Fruit fly (Drosophila melanogaster) whole organism, embryonic: ENCODE data around the gene CG13247.

Experiments
- B-H1 ChIP-seq: fragments of 200-800 bp; sonication (Bioruptor generic); IDR thresholded peaks from 3 replicates; pipeline ENCODE4 v1.3.6; 2022; ENCODE audit warnings: missing biosample characterization, missing genetic modification characterization
- BEAF-32 ChIP-seq: fragments of 200-800 bp; sonication (Bioruptor generic); optimal IDR thresholded peaks from 3 replicates; lab custom pipeline; 2017; ENCODE audit warnings: missing biosample characterization, missing genetic modification characterization, mild to moderate bottlenecking, moderate library complexity, missing genetic modification reagents
- Bdp1 ChIP-seq: fragments of 200-800 bp; sonication (Bioruptor generic); optimal IDR thresholded peaks from 3 replicates; lab custom pipeline; 2016; ENCODE audit warnings: missing biosample characterization, missing genetic modification characterization
- CG10366 ChIP-seq: fragments of 200-800 bp; sonication (Bioruptor generic); IDR thresholded peaks from 2 replicates; pipeline ENCODE4 v1.3.6; 2022; ENCODE audit warnings: missing biosample characterization, missing genetic modification characterization
- CG10431 ChIP-seq: fragments of 200-800 bp; sonication (Bioruptor generic); optimal IDR thresholded peaks from 3 replicates; lab custom pipeline; 2018; ENCODE audit warnings: missing biosample characterization, mild to moderate bottlenecking, missing genetic modification characterization
- CG11247 ChIP-seq: fragments of 200-800 bp; sonication (Bioruptor generic); IDR thresholded peaks from 2 replicates; pipeline ENCODE4 v1.3.6; 2022; ENCODE audit warnings: missing biosample characterization, missing genetic modification characterization
- CG11696 ChIP-seq: fragments of 200-800 bp; sonication (Bioruptor generic); IDR thresholded peaks from 2 replicates; pipeline ENCODE4 v1.3.6; 2022; ENCODE audit warnings: missing biosample characterization, missing genetic modification characterization
- CG15479 ChIP-seq: fragments of 200-800 bp; sonication (Bioruptor generic); optimal IDR thresholded peaks from 3 replicates; lab custom pipeline; 2019; ENCODE audit warnings: missing biosample characterization, mild to moderate bottlenecking, missing genetic modification characterization, moderate library complexity
- CG15514 ChIP-seq: fragments of 200-800 bp; sonication (Bioruptor generic); optimal IDR thresholded peaks from 3 replicates; lab custom pipeline; 2017; ENCODE audit warnings: missing biosample characterization, missing genetic modification characterization, mild to moderate bottlenecking, moderate library complexity, missing genetic modification reagents
- CG18619 ChIP-seq: fragments of 200-800 bp; sonication (Bioruptor generic); optimal IDR thresholded peaks from 3 replicates; lab custom pipeline; 2017; ENCODE audit warnings: missing biosample characterization, mild to moderate bottlenecking, missing genetic modification characterization
- CG42726 ChIP-seq: fragments of 200-800 bp; sonication (Bioruptor generic); IDR thresholded peaks from 2 replicates; pipeline ENCODE4 v1.3.6; 2022; ENCODE audit warnings: missing biosample characterization, missing genetic modification characterization; ENCODE audit not compliant: partially characterized antibody
- CG6254 ChIP-seq: fragments of 200-800 bp; sonication (Bioruptor generic); optimal IDR thresholded peaks from 3 replicates; lab custom pipeline; 2017; ENCODE audit warnings: mild to moderate bottlenecking, missing biosample characterization, missing genetic modification reagents, missing genetic modification characterization
- CG6791 ChIP-seq: fragments of 200-800 bp; sonication (Bioruptor generic); IDR thresholded peaks from 3 replicates; pipeline ENCODE4 v1.3.6; 2022; ENCODE audit warnings: missing biosample characterization, missing genetic modification characterization; ENCODE audit not compliant: partially characterized antibody
- CG7928 ChIP-seq: fragments of 200-800 bp; sonication (Bioruptor generic); optimal IDR thresholded peaks from 2 replicates; lab custom pipeline; 2017; ENCODE audit warnings: missing biosample characterization, mild to moderate bottlenecking, missing genetic modification characterization
- CG8478 ChIP-seq: fragments of >200 bp; optimal IDR thresholded peaks from 2 replicates; lab custom pipeline; 2018
- CG8765 ChIP-seq: fragments of 200-800 bp; sonication (Bioruptor generic); IDR thresholded peaks from 2 replicates; pipeline ENCODE4 v1.3.6; 2022; ENCODE audit warnings: missing biosample characterization, missing genetic modification characterization
- CG9817 ChIP-seq: fragments of 200-800 bp; sonication (Bioruptor generic); optimal IDR thresholded peaks from 2 replicates; lab custom pipeline; 2018; ENCODE audit warnings: missing biosample characterization, mild to moderate bottlenecking, missing genetic modification characterization, moderate library complexity
- CHES-1-like ChIP-seq: fragments of 200-800 bp; sonication (Bioruptor generic); optimal IDR thresholded peaks from 2 replicates; lab custom pipeline; 2016; ENCODE audit warnings: missing biosample characterization, missing genetic modification characterization
- D19A ChIP-seq: fragments of 200-800 bp; optimal IDR thresholded peaks from 3 replicates; lab custom pipeline; 2019; ENCODE audit warnings: missing biosample characterization, mild to moderate bottlenecking, missing genetic modification characterization, moderate library complexity
- Dad ChIP-seq: fragments of 200-800 bp; sonication (Bioruptor generic); optimal IDR thresholded peaks from 3 replicates; lab custom pipeline; 2016; ENCODE audit warnings: missing biosample characterization, missing genetic modification characterization
- Fer1 ChIP-seq: fragments of 200-800 bp; sonication (Bioruptor generic); optimal IDR thresholded peaks from 2 replicates; lab custom pipeline; 2017; ENCODE audit warnings: missing biosample characterization, mild to moderate bottlenecking, missing genetic modification characterization
- Fer2 ChIP-seq: fragments of 200-800 bp; sonication (Bioruptor generic); optimal IDR thresholded peaks from 2 replicates; lab custom pipeline; 2018; ENCODE audit warnings: missing biosample characterization, mild to moderate bottlenecking, missing genetic modification characterization, moderate library complexity
- Gsc ChIP-seq: fragments of 200-800 bp; sonication (Bioruptor generic); IDR thresholded peaks from 2 replicates; pipeline ENCODE4 v1.3.6; 2022; ENCODE audit warnings: missing biosample characterization, missing genetic modification characterization
- HHEX ChIP-seq: fragments of 200-800 bp; sonication (Bioruptor generic); optimal IDR thresholded peaks from 3 replicates; lab custom pipeline; 2017; ENCODE audit warnings: missing biosample characterization, mild to moderate bottlenecking, missing genetic modification characterization, missing genetic modification reagents
- HLH54F ChIP-seq: fragments of 200-800 bp; sonication (Bioruptor generic); optimal IDR thresholded peaks from 3 replicates; lab custom pipeline; 2016; ENCODE audit warnings: missing biosample characterization, missing genetic modification characterization
- Hand ChIP-seq: fragments of 200-800 bp; sonication (Bioruptor generic); optimal IDR thresholded peaks from 2 replicates; lab custom pipeline; 2017; ENCODE audit warnings: mild to moderate bottlenecking, missing biosample characterization, missing genetic modification reagents, missing genetic modification characterization
- Hr39 ChIP-seq: fragments of >200 bp; optimal IDR thresholded peaks from 2 replicates; lab custom pipeline; 2017
- Hr51 ChIP-seq, 2 experiments: fragments of 200-800 bp; sonication (Bioruptor generic); optimal IDR thresholded peaks; 2 replicates in 1 of 2; 3 replicates in 1 of 2; lab custom pipeline; 2016 to 2018; ENCODE audit warnings: missing biosample characterization in 2 of 2, missing genetic modification characterization in 2 of 2, mild to moderate bottlenecking in 1 of 2, moderate library complexity in 1 of 2
- Kr ChIP-seq: fragments of 200-800 bp; sonication (Bioruptor generic); optimal IDR thresholded peaks from 2 replicates; lab custom pipeline; 2017; ENCODE audit warnings: missing biosample characterization, mild to moderate bottlenecking, missing genetic modification characterization
- Lim3 ChIP-seq: fragments of 200-800 bp; sonication (Bioruptor generic); IDR thresholded peaks from 2 replicates; pipeline ENCODE4 v1.3.6; 2022; ENCODE audit warnings: missing biosample characterization, missing genetic modification characterization
- Med ChIP-seq: fragments of 200-800 bp; sonication (Bioruptor generic); peaks from one replicate; lab custom pipeline; 2016; ENCODE audit warnings: missing biosample characterization, missing genetic modification characterization, mild to moderate bottlenecking, inconsistent platforms, moderate library complexity
- Taf1 ChIP-seq: fragments of 200-800 bp; sonication (Bioruptor generic); IDR thresholded peaks from 2 replicates; pipeline ENCODE4 v1.3.6; 2022; ENCODE audit warnings: missing biosample characterization, missing genetic modification characterization
- Trl ChIP-seq, 3 experiments: fragments of >200 bp in 2 of 3; fragments of 200-800 bp in 1 of 3; sonication (Bioruptor generic) in 1 of 3; optimal IDR thresholded peaks; 2 replicates in 1 of 3; 3 replicates in 2 of 3; lab custom pipeline; 2016 to 2017; ENCODE audit warnings: missing biosample characterization in 1 of 3, missing genetic modification characterization in 1 of 3
- al ChIP-seq: fragments of 200-800 bp; sonication (Bioruptor generic); IDR thresholded peaks from 2 replicates; pipeline ENCODE4 v1.3.6; 2022; ENCODE audit warnings: missing biosample characterization, missing genetic modification characterization
- amos ChIP-seq: fragments of 200-800 bp; sonication (Bioruptor generic); IDR thresholded peaks from 2 replicates; pipeline ENCODE4 v1.3.6; 2022; ENCODE audit warnings: missing biosample characterization, missing genetic modification characterization; ENCODE audit not compliant: partially characterized antibody
- bigmax ChIP-seq: fragments of 200-800 bp; sonication (Bioruptor generic); optimal IDR thresholded peaks from 2 replicates; lab custom pipeline; 2018; ENCODE audit warnings: missing biosample characterization, mild to moderate bottlenecking, missing genetic modification characterization
- ewg ChIP-seq: fragments of 200-800 bp; sonication (Bioruptor generic); optimal IDR thresholded peaks from 3 replicates; lab custom pipeline; 2017; ENCODE audit warnings: mild to moderate bottlenecking, missing biosample characterization, missing genetic modification reagents, missing genetic modification characterization
- fu2 ChIP-seq: fragments of 200-800 bp; sonication (Bioruptor generic); optimal IDR thresholded peaks from 2 replicates; lab custom pipeline; 2016; ENCODE audit warnings: missing biosample characterization, missing genetic modification characterization
- gcm ChIP-seq: fragments of 200-800 bp; sonication (Bioruptor generic); optimal IDR thresholded peaks from 2 replicates; lab custom pipeline; 2019; ENCODE audit warnings: missing biosample characterization, mild to moderate bottlenecking, missing genetic modification characterization, moderate library complexity
- grau ChIP-seq: fragments of 200-800 bp; optimal IDR thresholded peaks from 3 replicates; lab custom pipeline; 2019; ENCODE audit warnings: missing biosample characterization, mild to moderate bottlenecking, missing genetic modification characterization, moderate library complexity
- gsb ChIP-seq: fragments of 200-800 bp; sonication (Bioruptor generic); IDR thresholded peaks from 2 replicates; pipeline ENCODE4 v1.3.6; 2022; ENCODE audit warnings: missing biosample characterization, missing genetic modification characterization
- her ChIP-seq: fragments of 200-800 bp; sonication (Bioruptor generic); optimal IDR thresholded peaks from 2 replicates; lab custom pipeline; 2016; ENCODE audit warnings: missing biosample characterization, missing genetic modification characterization
- ind ChIP-seq: fragments of 200-800 bp; sonication (Bioruptor generic); optimal IDR thresholded peaks from 3 replicates; lab custom pipeline; 2016; ENCODE audit warnings: missing biosample characterization, missing genetic modification characterization
- lov ChIP-seq, 2 experiments: fragments of 200-800 bp in 1 of 2; fragments of >200 bp in 1 of 2; sonication (Bioruptor generic) in 1 of 2; IDR thresholded peaks in 1 of 2; optimal IDR thresholded peaks in 1 of 2; 2 replicates in 1 of 2; 3 replicates in 1 of 2; pipeline versions ENCODE4 v1.3.6 to Lab custom; 2017 to 2022; ENCODE audit warnings: missing biosample characterization in 1 of 2, missing genetic modification characterization in 1 of 2
- otp ChIP-seq: fragments of 200-800 bp; sonication (Bioruptor generic); IDR thresholded peaks from 3 replicates; pipeline ENCODE4, ENCODE4 v1.3.6; 2022; ENCODE audit warnings: missing biosample characterization, missing genetic modification characterization
- pros ChIP-seq: fragments of 200-800 bp; sonication (Bioruptor generic); optimal IDR thresholded peaks from 3 replicates; lab custom pipeline; 2019; ENCODE audit warnings: missing biosample characterization, mild to moderate bottlenecking, missing genetic modification characterization, moderate library complexity
- zen ChIP-seq: fragments of 200-800 bp; sonication (Bioruptor generic); optimal IDR thresholded peaks from 3 replicates; lab custom pipeline; 2018; ENCODE audit warnings: missing biosample characterization, mild to moderate bottlenecking, missing genetic modification characterization, moderate library complexity
- zfh2 ChIP-seq: fragments of 200-800 bp; sonication (Bioruptor generic); optimal IDR thresholded peaks from 2 replicates; lab custom pipeline; 2016; ENCODE audit warnings: missing biosample characterization, missing genetic modification characterization

Gene CG13247

DNA sequence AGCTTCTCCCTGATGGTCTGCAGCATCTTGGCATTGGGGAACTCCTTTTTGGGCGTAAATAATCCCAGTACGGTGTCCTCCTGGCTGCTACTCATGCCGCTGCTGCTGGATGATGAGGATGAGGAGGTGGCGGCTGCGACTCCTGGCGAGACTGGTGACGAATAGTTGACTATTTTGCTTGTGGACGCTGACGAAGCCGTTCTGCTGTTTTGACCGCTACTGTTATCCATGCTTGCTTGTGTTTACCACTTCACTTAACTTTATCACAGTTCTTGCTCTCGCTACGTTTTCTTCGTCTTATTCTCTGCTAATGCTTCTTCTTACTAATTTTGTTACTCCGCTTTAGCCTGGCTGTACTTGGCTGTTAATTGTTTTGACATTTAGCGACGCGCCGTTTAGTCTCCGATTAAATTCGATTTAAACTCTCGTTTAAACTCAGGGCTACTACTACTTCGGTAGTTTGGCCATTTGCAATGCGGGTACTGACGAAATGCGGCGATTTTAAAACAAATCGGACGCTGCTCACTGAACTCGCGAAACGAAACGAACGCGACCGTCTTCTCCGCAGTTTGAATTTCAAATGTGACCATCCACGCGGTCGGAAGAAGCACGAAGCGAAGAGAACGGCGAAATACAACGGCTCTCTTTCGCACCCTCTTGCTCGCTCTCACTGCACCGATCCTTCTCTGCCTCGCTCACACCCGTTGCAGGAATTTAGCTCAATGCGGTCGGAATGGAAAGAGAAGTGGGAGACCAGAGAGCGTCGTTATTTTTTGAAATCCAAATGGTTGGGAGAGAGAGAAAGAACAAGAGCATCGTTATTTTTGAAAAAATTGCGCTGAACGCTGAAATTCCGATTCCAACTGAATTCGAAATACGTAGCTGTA, 31.2 kb downstream of the CG13247 start, which contains the start of gene trbl (continued):
- TF ChIP-seq bigmax = peak; percentile 17
- peak; percentile 15 for TF ChIP-seq Hand (GFP tag; lab: Kevin White, UChicago)
- no peak for TF ChIP-seq gsb (GFP tag; lab: Robert Waterston, UW)
- TF ChIP-seq Gsc (GFP tag; lab: Robert Waterston, UW) = no peak
- no peak for TF ChIP-seq ewg (GFP tag; lab: Kevin White, UChicago)
- no peak for TF ChIP-seq CG11696 (GFP tag; lab: Robert Waterston, UW)
- no peak for TF ChIP-seq CG10366 (GFP tag; lab: Robert Waterston, UW)
- TF ChIP-seq CG15479 (GFP tag; lab: Kevin White, UChicago) = peak; percentile 75
- TF ChIP-seq Hr39 = no peak
- no peak for TF ChIP-seq CG9817
- peak; percentile 43 for TF ChIP-seq amos (GFP tag; lab: Robert Waterston, UW)
- TF ChIP-seq BEAF-32 = peak; percentile 5
- no peak for TF ChIP-seq CG8765
- TF ChIP-seq ind = no peak
- TF ChIP-seq fu2 (GFP tag; lab: Kevin White, UChicago) = no peak
- no peak for TF ChIP-seq HLH54F
- peak; percentile 26 for TF ChIP-seq D19A (tag; lab: Kevin White, UChicago)
- TF ChIP-seq CG10431 (GFP tag; lab: Kevin White, UChicago) = peak; percentile 56
- TF ChIP-seq Taf1 = no peak
- TF ChIP-seq al = no peak
- TF ChIP-seq her (GFP tag; lab: Kevin White, UChicago) = peak; percentile 70
- no peak for TF ChIP-seq zfh2 (GFP tag; lab: Kevin White, UChicago)
- TF ChIP-seq zen = peak; percentile 73
- no peak for TF ChIP-seq lov (optimal IDR thresholded peaks at IDR 0.05; lab: Kevin White, UChicago)
- 0 out of 3 replicates have a peak, but pooled peaks have one; percentile 66 for TF ChIP-seq lov (GFP tag; IDR thresholded peaks at IDR 0.05; lab: Robert Waterston, UW)
- TF ChIP-seq CHES-1-like (GFP tag; lab: Kevin White, UChicago) = no peak
- peak; percentile 68 for TF ChIP-seq CG15514 (GFP tag; lab: Kevin White, UChicago)
- peak; percentile 83 for TF ChIP-seq Med (GFP tag; lab: Kevin White, UChicago)
- peak; percentile 74 for TF ChIP-seq Fer1
- no peak for TF ChIP-seq Fer2 (tag; lab: Kevin White, UChicago)
- no peak for TF ChIP-seq otp (GFP tag; lab: Robert Waterston, UW)
- peak; percentile 97 for TF ChIP-seq CG6791 (GFP tag; lab: Robert Waterston, UW)
- TF ChIP-seq CG7928 (GFP tag; lab: Kevin White, UChicago) = no peak
- no peak for TF ChIP-seq CG18619 (GFP tag; lab: Kevin White, UChicago)
- no peak for TF ChIP-seq Lim3 (GFP tag; lab: Robert Waterston, UW)
- peak; percentile 84 for TF ChIP-seq pros
- peak; percentile 80 for TF ChIP-seq gcm (GFP tag; lab: Kevin White, UChicago)
- peak; percentile 97 to 98 for TF ChIP-seq Trl (optimal IDR thresholded peaks at IDR 0.05; lab: Kevin White, UChicago)
- TF ChIP-seq Trl (GFP tag; optimal IDR thresholded peaks at IDR 0.05; lab: Kevin White, UChicago) = peak; percentile 80
- no peak for TF ChIP-seq HHEX (GFP tag; lab: Kevin White, UChicago)
- TF ChIP-seq CG6254 (GFP tag; lab: Kevin White, UChicago) = no peak
- no peak; the same call in 2 of the 3 replicates for TF ChIP-seq B-H1 (GFP tag; lab: Robert Waterston, UW)
- no peak for TF ChIP-seq CG42726 (GFP tag; lab: Robert Waterston, UW)
- TF ChIP-seq Hr51 (GFP tag; optimal IDR thresholded peaks at IDR 0.05; lab: Kevin White, UChicago) = peak in 1 of 2 experiments; percentile 25
- no peak for TF ChIP-seq Bdp1 (GFP tag; lab: Kevin White, UChicago)
- TF ChIP-seq CG8478 (lab: Kevin White, UChicago) = peak; percentile 49
- peak; percentile 35 for TF ChIP-seq grau (tag; lab: Kevin White, UChicago)
- TF ChIP-seq Kr (GFP tag; lab: Kevin White, UChicago) = peak; percentile 13
- TF ChIP-seq CG11247 (GFP tag; lab: Robert Waterston, UW) = no peak
- no peak for TF ChIP-seq Dad (GFP tag; lab: Kevin White, UChicago)
